Worm (Caenorhabditis elegans) whole organism, mixed stage, embryonic: Measurements from ENCODE around the gene bicd-1.

ENCODE experiments used
- M03D4.4 ChIP-seq: sonication (generic microtip); optimal IDR thresholded peaks from 2 replicates; lab custom pipeline; 2017; ENCODE audit warnings: mild to moderate bottlenecking, missing genetic modification characterization, missing compliant biosample characterization
- bed-3 ChIP-seq: fragments of 200-800 bp; sonication (Bioruptor generic); optimal IDR thresholded peaks from 3 replicates; lab custom pipeline; 2018; ENCODE audit warnings: mild to moderate bottlenecking, missing genetic modification characterization, moderate library complexity, missing compliant biosample characterization
- blmp-1 ChIP-seq: fragments of 150-350 bp; optimal IDR thresholded peaks from 2 replicates; lab custom pipeline; 2014; ENCODE audit warnings: missing biosample characterization, missing genetic modification characterization
- ceh-39 ChIP-seq: fragments of 150-350 bp; optimal IDR thresholded peaks from 2 replicates; lab custom pipeline; 2014; ENCODE audit warnings: missing biosample characterization, missing genetic modification characterization
- ceh-43 ChIP-seq: fragments of 200-800 bp; sonication (Bioruptor generic); optimal IDR thresholded peaks from 2 replicates; lab custom pipeline; 2018; ENCODE audit warnings: mild to moderate bottlenecking, missing genetic modification characterization, moderate library complexity, missing compliant biosample characterization
- ceh-83 ChIP-seq: fragments of 200-800 bp; sonication (Bioruptor generic); optimal IDR thresholded peaks from 2 replicates; lab custom pipeline; 2018; ENCODE audit warnings: mild to moderate bottlenecking, missing genetic modification characterization, missing compliant biosample characterization
- ces-1 ChIP-seq: fragments of 150-350 bp; optimal IDR thresholded peaks from 2 replicates; lab custom pipeline; 2014; ENCODE audit warnings: missing biosample characterization, missing genetic modification reagents, missing genetic modification characterization
- cnd-1 ChIP-seq: fragments of 200-800 bp; sonication (Bioruptor generic); optimal IDR thresholded peaks from 2 replicates; lab custom pipeline; 2018; ENCODE audit warnings: mild to moderate bottlenecking, missing genetic modification characterization, missing compliant biosample characterization
- flh-1 ChIP-seq: fragments of 200-800 bp; sonication (Bioruptor generic); optimal IDR thresholded peaks from 2 replicates; lab custom pipeline; 2018; ENCODE audit warnings: mild to moderate bottlenecking, missing genetic modification characterization, moderate library complexity, missing compliant biosample characterization
- hlh-1 ChIP-seq: fragments of 150-350 bp; optimal IDR thresholded peaks from 2 replicates; lab custom pipeline; 2014; ENCODE audit warnings: missing biosample characterization, missing genetic modification reagents, missing genetic modification characterization
- lin-13 ChIP-seq: fragments of 150-350 bp; optimal IDR thresholded peaks from 2 replicates; lab custom pipeline; 2014; ENCODE audit warnings: missing biosample characterization, missing genetic modification characterization
- lsy-2 ChIP-seq: fragments of 150-350 bp; optimal IDR thresholded peaks from 2 replicates; lab custom pipeline; 2014; ENCODE audit warnings: missing biosample characterization, missing genetic modification characterization
- mab-5 ChIP-seq: fragments of 150-350 bp; optimal IDR thresholded peaks from 2 replicates; lab custom pipeline; 2014; ENCODE audit warnings: missing biosample characterization, missing genetic modification characterization
- mep-1 ChIP-seq: fragments of 150-350 bp; optimal IDR thresholded peaks from 2 replicates; lab custom pipeline; 2017; ENCODE audit warnings: missing biosample characterization, missing genetic modification reagents, missing genetic modification characterization, inconsistent platforms
- mls-2 ChIP-seq: sonication (generic microtip); optimal IDR thresholded peaks from 2 replicates; lab custom pipeline; 2016; ENCODE audit warnings: mild to moderate bottlenecking, missing genetic modification characterization, moderate library complexity, missing compliant biosample characterization
- nhr-12 ChIP-seq: fragments of 150-350 bp; optimal IDR thresholded peaks from 2 replicates; lab custom pipeline; 2014; ENCODE audit warnings: missing biosample characterization, missing genetic modification characterization
- nhr-2 ChIP-seq: fragments of 150-350 bp; optimal IDR thresholded peaks from 2 replicates; lab custom pipeline; 2014; ENCODE audit warnings: missing biosample characterization, missing genetic modification characterization
- nhr-237 ChIP-seq: fragments of 150-350 bp; optimal IDR thresholded peaks from 2 replicates; lab custom pipeline; 2014; ENCODE audit warnings: missing biosample characterization, missing genetic modification characterization
- nhr-28 ChIP-seq: fragments of 150-350 bp; optimal IDR thresholded peaks from 2 replicates; lab custom pipeline; 2014; ENCODE audit warnings: missing biosample characterization, missing genetic modification characterization
- nhr-76 ChIP-seq: sonication (generic microtip); optimal IDR thresholded peaks from 2 replicates; lab custom pipeline; 2017; ENCODE audit warnings: missing biosample characterization, missing genetic modification characterization
- pha-4 ChIP-seq: fragments of 150-350 bp; optimal IDR thresholded peaks from 2 replicates; lab custom pipeline; 2018; ENCODE audit warnings: missing biosample characterization, missing genetic modification reagents, missing genetic modification characterization
- sem-2 ChIP-seq: fragments of 200-800 bp; sonication (Bioruptor generic); optimal IDR thresholded peaks from 2 replicates; lab custom pipeline; 2018; ENCODE audit warnings: mild to moderate bottlenecking, missing genetic modification characterization, missing compliant biosample characterization
- snpc-4 ChIP-seq: fragments of 150-350 bp; optimal IDR thresholded peaks from 2 replicates; lab custom pipeline; 2014; ENCODE audit warnings: missing biosample characterization, missing genetic modification characterization
- tbx-8 ChIP-seq: fragments of 200-800 bp; sonication (Bioruptor generic); optimal IDR thresholded peaks from 2 replicates; lab custom pipeline; 2018; ENCODE audit warnings: mild to moderate bottlenecking, missing genetic modification characterization, moderate library complexity, missing compliant biosample characterization
- unc-120 ChIP-seq: sonication (generic microtip); optimal IDR thresholded peaks from 2 replicates; lab custom pipeline; 2017; ENCODE audit warnings: missing genetic modification characterization, missing compliant biosample characterization; ENCODE audit not compliant: poor library complexity, severe bottlenecking
- unc-39 ChIP-seq: fragments of 150-350 bp; optimal IDR thresholded peaks from 2 replicates; lab custom pipeline; 2014; ENCODE audit warnings: missing biosample characterization, missing genetic modification characterization
- unc-62 ChIP-seq: fragments of 150-350 bp; optimal IDR thresholded peaks from 2 replicates; lab custom pipeline; 2014; ENCODE audit warnings: missing biosample characterization, missing genetic modification reagents, missing genetic modification characterization
- zip-8 ChIP-seq: fragments of 150-350 bp; optimal IDR thresholded peaks from 2 replicates; lab custom pipeline; 2014; ENCODE audit warnings: missing biosample characterization, missing genetic modification characterization
- ztf-11 ChIP-seq: fragments of 150-350 bp; optimal IDR thresholded peaks from 2 replicates; lab custom pipeline; 2014; ENCODE audit warnings: missing biosample characterization, missing genetic modification characterization

bicd-1 gene

ce11 chrIV:6590029-6590428, 17.9 kb upstream of the bicd-1 start, which contains the start of the genes lec-11 and irld-7:
TSS of gene lec-11 (minus strand) at chrIV:6590154.
TSS of gene irld-7 (plus strand) at chrIV:6590360.
- TF ChIP-seq sem-2 (GFP tag; lab: Kevin White, UChicago) (no peak), ceh-43 (no peak), tbx-8 (GFP tag; lab: Kevin White, UChicago) (no peak), nhr-237 (tag; lab: Kevin White, UChicago) (no peak), ceh-39 (tag; lab: Kevin White, UChicago) (no peak), mep-1 (no peak), M03D4.4 (no peak), nhr-28 (tag; lab: Kevin White, UChicago) (no peak), ceh-83 (no peak), hlh-1 (tag; lab: Kevin White, UChicago) (no peak)

DNA sequence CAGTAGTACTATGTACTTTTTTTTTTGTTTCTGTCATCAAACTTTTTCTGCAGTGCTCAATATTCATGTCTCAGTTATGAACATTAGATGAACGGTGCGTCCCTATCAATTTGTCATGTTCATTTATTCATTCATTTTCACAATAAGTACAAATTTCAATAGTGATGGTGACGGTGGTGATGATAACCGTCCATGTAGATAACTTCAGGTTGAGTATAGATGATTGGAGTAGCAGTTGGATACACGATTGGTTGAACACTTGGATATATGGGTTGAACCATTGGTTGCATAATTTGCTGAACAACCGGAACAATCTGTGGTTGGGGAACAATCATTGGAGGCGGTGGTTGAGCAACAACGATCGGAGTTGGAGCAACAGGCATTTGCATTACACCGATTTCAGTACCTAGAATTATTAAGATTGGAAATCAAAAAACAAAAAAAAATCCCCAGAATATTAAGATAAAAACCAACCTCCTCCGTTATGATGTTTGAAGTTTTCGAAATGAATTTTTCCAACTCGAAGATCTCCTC, 16.0 kb upstream of the bicd-1 start:
- TF ChIP-seq ceh-43 (no peak), lin-13 (no peak), unc-62 (GFP tag; lab: Kevin White, UChicago) (no peak), unc-39 (no peak), bed-3 (no peak), mab-5 (tag; lab: Kevin White, UChicago) (no peak), hlh-1 (tag; lab: Kevin White, UChicago) (no peak), nhr-76 (tag; lab: Kevin White, UChicago) (no peak), flh-1 (no peak), cnd-1 (no peak), nhr-28 (tag; lab: Kevin White, UChicago) (no peak), snpc-4 (no peak), zip-8 (no peak), sem-2 (GFP tag; lab: Kevin White, UChicago) (no peak)

DNA sequence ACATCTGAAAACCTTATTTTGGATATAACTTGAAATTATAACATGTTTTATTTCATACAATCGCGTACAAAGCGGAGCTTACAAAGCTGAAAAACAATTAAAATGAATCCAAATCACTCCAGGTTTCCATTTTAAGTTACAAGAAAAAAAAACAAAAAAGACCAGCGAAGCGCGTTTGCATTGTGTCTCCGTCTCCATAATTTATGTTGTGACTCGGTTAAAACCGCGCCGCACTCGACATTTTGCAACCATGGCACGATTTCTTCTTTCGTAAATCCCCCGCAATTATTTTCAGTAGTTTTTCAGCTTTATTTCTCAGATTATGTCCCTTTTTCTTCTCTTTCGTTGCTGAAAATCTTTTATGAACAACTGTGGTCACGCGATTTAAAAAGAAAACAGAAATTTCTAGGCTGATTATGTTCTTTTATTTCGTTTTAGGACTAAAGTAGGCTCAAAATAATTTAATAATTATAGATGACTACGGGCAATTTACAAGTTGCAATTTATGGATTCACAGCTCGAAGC, 13.3 kb upstream of the bicd-1 start, which contains the start of the genes F38A5.2 and dnj-11:
TSS of gene F38A5.2 (minus strand) at position 4 of the 525 bp plus-strand sequence.
TSS of gene dnj-11 (plus strand) at position 475 of the 525 bp plus-strand sequence.
- TF ChIP-seq unc-39, result no peak
- peak; percentile 25 for TF ChIP-seq hlh-1 (tag; lab: Kevin White, UChicago)
- TF ChIP-seq lin-13, result peak; percentile 68
- no peak for TF ChIP-seq sem-2 (GFP tag; lab: Kevin White, UChicago)
- TF ChIP-seq unc-120 (tag; lab: Kevin White, UChicago), result peak; percentile 55
- TF ChIP-seq mep-1, result peak; percentile 95
- TF ChIP-seq ceh-39 (tag; lab: Kevin White, UChicago), result peak; percentile 73
- no peak for TF ChIP-seq flh-1
- peak; percentile 75 for TF ChIP-seq ces-1 (GFP tag; lab: Kevin White, UChicago)
- TF ChIP-seq lsy-2 (tag; lab: Kevin White, UChicago), result peak; percentile 78
- TF ChIP-seq nhr-237 (tag; lab: Kevin White, UChicago), result peak; percentile 78
- TF ChIP-seq pha-4 (tag; lab: Kevin White, UChicago), result peak; percentile 64
- no peak for TF ChIP-seq nhr-76 (tag; lab: Kevin White, UChicago)
- TF ChIP-seq nhr-2, result no peak

DNA sequence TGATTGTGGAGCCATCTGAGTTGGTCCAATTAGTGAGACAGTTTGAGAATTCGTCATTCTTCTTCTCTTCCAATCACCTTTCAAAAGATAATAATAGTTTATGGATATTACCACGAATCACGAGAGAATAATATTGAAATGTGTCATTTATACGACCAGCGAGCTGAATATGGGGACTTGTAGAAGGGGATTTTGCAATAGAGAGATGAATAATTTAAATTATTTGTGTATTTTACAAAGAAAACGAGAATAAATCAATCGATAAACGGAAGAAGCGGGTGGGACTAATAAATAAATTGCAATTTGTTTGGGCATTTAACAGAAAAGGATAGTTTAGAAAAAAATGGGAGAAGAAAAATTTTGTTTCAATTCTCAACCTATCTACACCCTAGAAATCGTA, 10.5 kb upstream of the bicd-1 start, which contains the start of gene odr-8:
TSS of gene odr-8 (minus strand) at position 101 of the 400 bp plus-strand sequence.
- no peak for TF ChIP-seq nhr-76 (tag; lab: Kevin White, UChicago)
- TF ChIP-seq, all 35 proteins: peak for 0

DNA sequence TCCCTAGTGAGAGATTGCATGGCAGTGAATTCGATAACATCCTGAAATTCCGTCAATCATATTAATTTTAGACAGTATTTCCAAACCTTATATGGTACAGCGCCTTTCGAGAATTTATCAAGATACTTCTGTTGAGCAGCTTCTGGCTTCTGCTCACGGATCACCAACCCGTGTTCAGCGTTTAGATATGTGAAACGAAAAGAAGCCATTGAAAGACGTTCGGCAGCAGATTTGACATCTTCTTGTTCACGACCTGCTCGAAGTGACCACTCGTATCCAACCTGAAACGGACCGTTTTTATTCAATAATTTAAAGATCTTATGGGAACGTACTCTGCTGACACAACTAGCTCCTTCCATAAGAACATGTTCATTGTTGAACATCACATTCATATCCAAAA, 9.5 kb upstream of the bicd-1 start:
- TF ChIP-seq mls-2 (tag; lab: Kevin White, UChicago) (no peak), pha-4 (tag; lab: Kevin White, UChicago) (no peak), M03D4.4 (no peak), unc-39 (no peak), nhr-76 (tag; lab: Kevin White, UChicago) (no peak), blmp-1 (tag; lab: Kevin White, UChicago) (no peak), ztf-11 (no peak), ceh-83 (no peak), nhr-237 (tag; lab: Kevin White, UChicago) (no peak), nhr-2 (no peak), nhr-12 (no peak)
- TF ChIP-seq, all 35 proteins: peak for 0

DNA sequence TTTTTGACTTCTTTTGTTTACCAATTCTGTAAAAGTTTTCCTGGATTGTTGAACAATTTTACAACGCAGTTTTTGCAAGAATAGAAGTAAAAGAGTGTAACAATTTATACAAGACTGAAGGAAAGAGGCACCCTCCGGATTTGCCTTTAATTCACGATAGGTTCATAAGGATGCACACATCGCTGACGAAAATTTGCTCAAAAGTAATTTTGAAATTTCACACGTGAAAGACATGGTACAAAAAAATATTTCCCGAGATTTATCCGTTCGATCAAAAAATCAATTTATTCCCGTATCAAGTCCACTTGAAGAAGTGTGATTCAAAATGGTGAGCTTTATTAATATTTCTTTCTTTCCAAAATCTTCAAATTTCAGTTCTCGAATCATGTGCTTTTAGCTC, 5.8 kb upstream of the bicd-1 start, which contains the start of gene C43G2.3:
TSS of gene C43G2.3 (plus strand) at position 301 of the 400 bp plus-strand sequence.
- TF ChIP-seq ces-1 (GFP tag; lab: Kevin White, UChicago) (no peak), M03D4.4 (no peak)
- TF ChIP-seq, all 35 proteins: peak for 0
